Worm (Caenorhabditis elegans): ENCODE measurements around the gene F02E11.7.

- TF ChIP-seq nhr-19 (GFP tag; conservative IDR thresholded peaks at IDR 0.05) (peak; percentile 56), C16A3.4 (tag; optimal IDR thresholded peaks at IDR 0.05) (no peak), lin-15B (tag; optimal IDR thresholded peaks at IDR 0.05) (no peak), sup-37 (GFP tag; optimal IDR thresholded peaks at IDR 0.05) (no peak), unc-62 (GFP tag; optimal IDR thresholded peaks at IDR 0.05) (no peak), elt-2 (tag; optimal IDR thresholded peaks at IDR 0.05) (no peak), nhr-77 (tag; optimal IDR thresholded peaks at IDR 0.05) (no peak), F16B12.6 (tag; optimal IDR thresholded peaks at IDR 0.05) (no peak), snpc-4 (tag; optimal IDR thresholded peaks at IDR 0.05) (no peak), ceh-82 (tag; optimal IDR thresholded peaks at IDR 0.05) (no peak), fkh-10 (GFP tag; optimal IDR thresholded peaks at IDR 0.05) (no peak), lin-39 (tag; optimal IDR thresholded peaks at IDR 0.05) (no peak), lsy-2 (tag; optimal IDR thresholded peaks at IDR 0.05) (peak in 1 of 2 experiments; percentile 23)
These were observed 36.1 kb downstream of the F02E11.7 start for ce11 chrII:3303582-3303981.

Measured in whole organism, L1 larva.